Fruit fly (Drosophila melanogaster) whole organism, embryonic: ENCODE measurements around the gene da.

Experiments used
- Asciz ChIP-seq: fragments of 200-800 bp; sonication (Bioruptor generic); optimal IDR thresholded peaks from 2 replicates; lab custom pipeline; 2017; ENCODE audit warnings: missing biosample characterization, mild to moderate bottlenecking, missing genetic modification characterization, missing genetic modification reagents
- CG10321 ChIP-seq: fragments of 200-800 bp; sonication (Bioruptor generic); IDR thresholded peaks from 2 replicates; pipeline ENCODE4 v1.3.6; 2022; ENCODE audit warnings: missing biosample characterization, missing genetic modification characterization
- CG12236 ChIP-seq: fragments of 200-800 bp; sonication (Bioruptor generic); optimal IDR thresholded peaks from 2 replicates; lab custom pipeline; 2016; ENCODE audit warnings: missing biosample characterization, missing genetic modification characterization
- CG14860 ChIP-seq: fragments of 200-800 bp; sonication (Bioruptor generic); IDR thresholded peaks from 3 replicates; pipeline ENCODE4 v1.3.6; 2022; ENCODE audit warnings: missing biosample characterization, missing genetic modification characterization; ENCODE audit not compliant: partially characterized antibody
- CG16863 ChIP-seq: fragments of 200-800 bp; sonication (Bioruptor generic); optimal IDR thresholded peaks from 3 replicates; lab custom pipeline; 2016; ENCODE audit warnings: missing biosample characterization, missing genetic modification characterization
- CG17186 ChIP-seq: fragments of 200-800 bp; sonication (Bioruptor generic); optimal IDR thresholded peaks from 3 replicates; lab custom pipeline; 2017; ENCODE audit warnings: missing biosample characterization, missing genetic modification reagents, missing genetic modification characterization
- CG17385 ChIP-seq: fragments of 200-800 bp; sonication (Bioruptor generic); optimal IDR thresholded peaks from 3 replicates; lab custom pipeline; 2018; ENCODE audit warnings: missing biosample characterization, mild to moderate bottlenecking, missing genetic modification characterization
- CG18262 ChIP-seq: fragments of 200-800 bp; optimal IDR thresholded peaks from 3 replicates; lab custom pipeline; 2019; ENCODE audit warnings: missing biosample characterization, mild to moderate bottlenecking, missing genetic modification characterization, moderate library complexity
- CG18476 ChIP-seq: fragments of 200-800 bp; sonication (Bioruptor generic); optimal IDR thresholded peaks from 2 replicates; lab custom pipeline; 2016; ENCODE audit warnings: missing biosample characterization, mild to moderate bottlenecking, missing genetic modification characterization
- CG32767 ChIP-seq: fragments of 200-800 bp; sonication (Bioruptor generic); IDR thresholded peaks from 2 replicates; pipeline ENCODE4 v1.3.6; 2022; ENCODE audit warnings: missing biosample characterization, missing genetic modification characterization
- CG3281 ChIP-seq: fragments of 200-800 bp; sonication (Bioruptor generic); optimal IDR thresholded peaks from 3 replicates; lab custom pipeline; 2017; ENCODE audit warnings: missing biosample characterization, mild to moderate bottlenecking, missing genetic modification characterization
- CG33213 ChIP-seq: fragments of 200-800 bp; sonication (Bioruptor generic); optimal IDR thresholded peaks from 3 replicates; lab custom pipeline; 2016; ENCODE audit warnings: missing biosample characterization, missing genetic modification characterization
- CG34422 ChIP-seq: fragments of 200-800 bp; sonication (Bioruptor generic); IDR thresholded peaks from 3 replicates; pipeline ENCODE4 v1.3.6; 2022; ENCODE audit warnings: missing biosample characterization, missing genetic modification characterization
- CG42726 ChIP-seq: fragments of 200-800 bp; sonication (Bioruptor generic); IDR thresholded peaks from 2 replicates; pipeline ENCODE4 v1.3.6; 2022; ENCODE audit warnings: missing biosample characterization, missing genetic modification characterization; ENCODE audit not compliant: partially characterized antibody
- CG4282 ChIP-seq: fragments of 200-800 bp; sonication (Bioruptor generic); optimal IDR thresholded peaks from 2 replicates; lab custom pipeline; 2016; ENCODE audit warnings: missing biosample characterization, missing genetic modification characterization
- CG6813 ChIP-seq: fragments of 200-800 bp; sonication (Bioruptor generic); optimal IDR thresholded peaks from 2 replicates; lab custom pipeline; 2017; ENCODE audit warnings: missing biosample characterization, missing genetic modification characterization, mild to moderate bottlenecking, moderate library complexity, missing genetic modification reagents
- CG8388 ChIP-seq: fragments of 200-800 bp; sonication (Bioruptor generic); optimal IDR thresholded peaks from 2 replicates; lab custom pipeline; 2019; ENCODE audit warnings: missing biosample characterization, mild to moderate bottlenecking, missing genetic modification characterization, moderate library complexity
- CG9215 ChIP-seq: fragments of 200-800 bp; sonication (Bioruptor generic); IDR thresholded peaks from 2 replicates; pipeline ENCODE4 v1.3.6; 2022; ENCODE audit warnings: missing biosample characterization, missing genetic modification characterization
- CG9932 ChIP-seq: fragments of 200-800 bp; sonication (Bioruptor generic); IDR thresholded peaks from 2 replicates; pipeline ENCODE4 v1.3.6; 2022; ENCODE audit warnings: missing biosample characterization, missing genetic modification characterization
- CHES-1-like ChIP-seq: fragments of 200-800 bp; sonication (Bioruptor generic); optimal IDR thresholded peaks from 2 replicates; lab custom pipeline; 2016; ENCODE audit warnings: missing biosample characterization, missing genetic modification characterization
- Dip2 ChIP-seq: fragments of 200-800 bp; sonication (Bioruptor generic); IDR thresholded peaks from 2 replicates; pipeline ENCODE4 v1.3.6; 2022; ENCODE audit warnings: missing biosample characterization, missing genetic modification characterization
- Dp ChIP-seq: fragments of 200-800 bp; sonication (Bioruptor generic); optimal IDR thresholded peaks from 2 replicates; lab custom pipeline; 2018; ENCODE audit warnings: missing biosample characterization, mild to moderate bottlenecking, missing genetic modification characterization, moderate library complexity
- Fer1 ChIP-seq: fragments of 200-800 bp; sonication (Bioruptor generic); optimal IDR thresholded peaks from 2 replicates; lab custom pipeline; 2017; ENCODE audit warnings: missing biosample characterization, mild to moderate bottlenecking, missing genetic modification characterization
- HLHmδ ChIP-seq: fragments of 200-800 bp; sonication (Bioruptor generic); optimal IDR thresholded peaks from 2 replicates; lab custom pipeline; 2018; ENCODE audit warnings: missing biosample characterization, mild to moderate bottlenecking, missing genetic modification characterization, moderate library complexity
- Kr ChIP-seq: fragments of 200-800 bp; sonication (Bioruptor generic); optimal IDR thresholded peaks from 2 replicates; lab custom pipeline; 2017; ENCODE audit warnings: missing biosample characterization, mild to moderate bottlenecking, missing genetic modification characterization
- NC2β ChIP-seq: fragments of 200-800 bp; sonication (Bioruptor generic); optimal IDR thresholded peaks from 2 replicates; lab custom pipeline; 2016; ENCODE audit warnings: missing biosample characterization, missing genetic modification characterization
- Nf-YA ChIP-seq: fragments of 200-800 bp; sonication (Bioruptor generic); IDR thresholded peaks from 2 replicates; pipeline ENCODE4 v1.3.6; 2022; ENCODE audit warnings: missing biosample characterization, missing genetic modification characterization
- Nf-YC ChIP-seq: fragments of 200-800 bp; optimal IDR thresholded peaks from 3 replicates; lab custom pipeline; 2019; ENCODE audit warnings: missing biosample characterization, mild to moderate bottlenecking, missing genetic modification characterization, moderate library complexity
- Oli ChIP-seq: fragments of 200-800 bp; sonication (Bioruptor generic); optimal IDR thresholded peaks from 2 replicates; lab custom pipeline; 2018; ENCODE audit warnings: missing biosample characterization, mild to moderate bottlenecking, missing genetic modification characterization, moderate library complexity
- PHDP ChIP-seq: fragments of 200-800 bp; sonication (Bioruptor generic); optimal IDR thresholded peaks from 3 replicates; lab custom pipeline; 2018; ENCODE audit warnings: missing biosample characterization, mild to moderate bottlenecking, missing genetic modification characterization, moderate library complexity
- ap ChIP-seq: fragments of 200-800 bp; sonication (Bioruptor generic); IDR thresholded peaks from 2 replicates; pipeline ENCODE4 v1.3.6; 2022; ENCODE audit warnings: missing biosample characterization, missing genetic modification characterization
- ara ChIP-seq: fragments of 200-800 bp; sonication (Bioruptor generic); IDR thresholded peaks from 2 replicates; pipeline ENCODE4 v1.3.6; 2022; ENCODE audit warnings: missing biosample characterization, missing genetic modification characterization
- az2 ChIP-seq: fragments of 200-800 bp; sonication (Bioruptor generic); optimal IDR thresholded peaks from 3 replicates; lab custom pipeline; 2016; ENCODE audit warnings: missing biosample characterization, missing genetic modification characterization
- cato ChIP-seq: fragments of 200-800 bp; sonication (Bioruptor generic); optimal IDR thresholded peaks from 2 replicates; lab custom pipeline; 2016; ENCODE audit warnings: missing biosample characterization, missing genetic modification characterization, borderline replicate concordance
- chn ChIP-seq: fragments of 200-800 bp; sonication (Bioruptor generic); optimal IDR thresholded peaks from 2 replicates; lab custom pipeline; 2016; ENCODE audit warnings: missing biosample characterization, missing genetic modification characterization
- ci ChIP-seq: fragments of 200-800 bp; sonication (Bioruptor generic); IDR thresholded peaks from 3 replicates; pipeline ENCODE4 v1.3.6; 2022; ENCODE audit warnings: missing biosample characterization, missing genetic modification characterization
- crp ChIP-seq, 2 experiments: fragments of 200-800 bp; sonication (Bioruptor generic); optimal IDR thresholded peaks; 2 replicates in 1 of 2; 3 replicates in 1 of 2; lab custom pipeline; 2017; ENCODE audit warnings: missing biosample characterization in 2 of 2, missing genetic modification characterization in 2 of 2, mild to moderate bottlenecking in 1 of 2, moderate library complexity in 1 of 2
- ems ChIP-seq: fragments of 200-800 bp; sonication (Bioruptor generic); optimal IDR thresholded peaks from 3 replicates; lab custom pipeline; 2016; ENCODE audit warnings: missing biosample characterization, missing genetic modification characterization
- exex ChIP-seq: fragments of 200-800 bp; sonication (Bioruptor generic); optimal IDR thresholded peaks from 4 replicates; lab custom pipeline; 2018; ENCODE audit warnings: missing biosample characterization, mild to moderate bottlenecking, missing genetic modification characterization, moderate library complexity
- eyg ChIP-seq: fragments of 200-800 bp; sonication (Bioruptor generic); optimal IDR thresholded peaks from 3 replicates; lab custom pipeline; 2016; ENCODE audit warnings: missing biosample characterization, missing genetic modification characterization
- gro ChIP-seq: fragments of 200-800 bp; sonication (Bioruptor generic); optimal IDR thresholded peaks from 2 replicates; lab custom pipeline; 2016; ENCODE audit warnings: missing biosample characterization, missing genetic modification characterization
- hb ChIP-seq: fragments of 200-800 bp; sonication (Bioruptor generic); IDR thresholded peaks from 3 replicates; pipeline ENCODE4 v1.3.6; 2022; ENCODE audit warnings: missing biosample characterization, missing genetic modification characterization; ENCODE audit not compliant: partially characterized antibody
- jigr1 ChIP-seq: fragments of 200-800 bp; sonication (Bioruptor generic); IDR thresholded peaks from 3 replicates; pipeline ENCODE4 v1.3.6; 2022; ENCODE audit warnings: missing biosample characterization, missing genetic modification characterization
- otp ChIP-seq: fragments of 200-800 bp; sonication (Bioruptor generic); IDR thresholded peaks from 3 replicates; pipeline ENCODE4, ENCODE4 v1.3.6; 2022; ENCODE audit warnings: missing biosample characterization, missing genetic modification characterization
- prd ChIP-seq, 3 experiments: fragments of >200 bp in 2 of 3; fragments of 200-800 bp in 1 of 3; sonication (Bioruptor generic) in 1 of 3; optimal IDR thresholded peaks in 2 of 3; IDR thresholded peaks in 1 of 3; 2 replicates in 2 of 3; 3 replicates in 1 of 3; pipeline versions ENCODE4 v1.3.6 to Lab custom; 2017 to 2022; ENCODE audit warnings: missing biosample characterization in 1 of 3, missing genetic modification characterization in 1 of 3
- pros ChIP-seq: fragments of 200-800 bp; sonication (Bioruptor generic); optimal IDR thresholded peaks from 3 replicates; lab custom pipeline; 2019; ENCODE audit warnings: missing biosample characterization, mild to moderate bottlenecking, missing genetic modification characterization, moderate library complexity
- sc ChIP-seq, 3 experiments: fragments of >200 bp in 2 of 3; fragments of 200-800 bp in 1 of 3; sonication (Bioruptor generic) in 1 of 3; optimal IDR thresholded peaks; 2 replicates in 2 of 3; 3 replicates in 1 of 3; lab custom pipeline; 2017; ENCODE audit warnings: mild to moderate bottlenecking in 1 of 3, missing biosample characterization in 1 of 3, missing genetic modification characterization in 1 of 3, missing genetic modification reagents in 1 of 3
- sr ChIP-seq: fragments of 200-800 bp; sonication (Bioruptor generic); IDR thresholded peaks from 3 replicates; pipeline ENCODE4 v1.3.6; 2022; ENCODE audit warnings: missing biosample characterization, missing genetic modification characterization
- yki ChIP-seq: fragments of >200 bp; optimal IDR thresholded peaks from 3 replicates; lab custom pipeline; 2018

The da gene

dm6 chr2L:10395642-10396487 lies 8.0 kb downstream of the da start, which contains the start of gene Mdh1 (continued):
- TF ChIP-seq pros (GFP tag; lab: Kevin White, UChicago) (no peak), Fer1 (GFP tag; lab: Kevin White, UChicago) (no peak), ap (no peak), chn (GFP tag; lab: Kevin White, UChicago) (no peak), Dp (GFP tag; lab: Kevin White, UChicago) (peak; percentile 1), sc (optimal IDR thresholded peaks at IDR 0.05; lab: Kevin White, UChicago) (no peak), sc (GFP tag; optimal IDR thresholded peaks at IDR 0.05; lab: Kevin White, UChicago) (no peak), exex (tag; lab: Kevin White, UChicago) (peak; percentile 19), CG3281 (GFP tag; lab: Kevin White, UChicago) (no peak), prd (optimal IDR thresholded peaks at IDR 0.05; lab: Kevin White, UChicago) (no peak), prd (GFP tag; IDR thresholded peaks at IDR 0.05; lab: Robert Waterston, UW) (no peak), CG34422 (GFP tag; lab: Robert Waterston, UW) (peak; percentile 53; the same call in 1 of the 3 replicates), CG10321 (no peak), jigr1 (GFP tag; lab: Robert Waterston, UW) (no peak), ems (GFP tag; lab: Kevin White, UChicago) (no peak), CG32767 (GFP tag; lab: Robert Waterston, UW) (no peak), CG16863 (GFP tag; lab: Kevin White, UChicago) (no peak), CG9215 (GFP tag; lab: Robert Waterston, UW) (no peak), CG18476 (GFP tag; lab: Kevin White, UChicago) (no peak), CG17385 (GFP tag; lab: Kevin White, UChicago) (no peak), PHDP (tag; lab: Kevin White, UChicago) (no peak), CG14860 (GFP tag; lab: Robert Waterston, UW) (no peak), ci (no peak), sr (GFP tag; lab: Robert Waterston, UW) (no peak), gro (GFP tag; lab: Kevin White, UChicago) (no peak), NC2β (GFP tag; lab: Kevin White, UChicago) (no peak), ara (GFP tag; lab: Robert Waterston, UW) (no peak), crp (GFP tag; optimal IDR thresholded peaks at IDR 0.05; lab: Kevin White, UChicago) (no peak), CG17186 (GFP tag; lab: Kevin White, UChicago) (peak; percentile 35), CG18262 (tag; lab: Kevin White, UChicago) (no peak), CG9932 (no peak), CG6813 (GFP tag; lab: Kevin White, UChicago) (no peak), CG42726 (GFP tag; lab: Robert Waterston, UW) (no peak), hb (GFP tag; lab: Robert Waterston, UW) (no peak), cato (GFP tag; lab: Kevin White, UChicago) (no peak), HLHmδ (GFP tag; lab: Kevin White, UChicago) (no peak), Nf-YC (tag; lab: Kevin White, UChicago) (peak; percentile 29), Oli (tag; lab: Kevin White, UChicago) (no peak), Dip2 (GFP tag; lab: Robert Waterston, UW) (no peak), Nf-YA (GFP tag; lab: Robert Waterston, UW) (no peak), CG33213 (GFP tag; lab: Kevin White, UChicago) (no peak), otp (GFP tag; lab: Robert Waterston, UW) (no peak), CG12236 (GFP tag; lab: Kevin White, UChicago) (no peak), CHES-1-like (GFP tag; lab: Kevin White, UChicago) (no peak), eyg (GFP tag; lab: Kevin White, UChicago) (no peak), yki (lab: Kevin White, UChicago) (no peak), Kr (GFP tag; lab: Kevin White, UChicago) (no peak), az2 (GFP tag; lab: Kevin White, UChicago) (peak; percentile 8), CG8388 (GFP tag; lab: Kevin White, UChicago) (no peak), CG4282 (GFP tag; lab: Kevin White, UChicago) (no peak), Asciz (GFP tag; lab: Kevin White, UChicago) (no peak)
